Fruit fly (Drosophila melanogaster): ENCODE data around the gene CG14543.

Gene CG14543

dm6 chr3R:26055214-26055632, 1.2 kb upstream of the CG14543 start, which contains the start of gene Cmpk (continued):
- TF ChIP-seq gcm (GFP tag; optimal IDR thresholded peaks at IDR 0.05): peak; percentile 67
- TF ChIP-seq unc-4 (GFP tag; IDR thresholded peaks at IDR 0.05; ENCODE audit: partially characterized antibody): peak; percentile 55
- TF ChIP-seq cas (GFP tag; IDR thresholded peaks at IDR 0.05): no peak
- peak; percentile 69 for TF ChIP-seq nerfin-1 (tag; optimal IDR thresholded peaks at IDR 0.05)
- peak; percentile 97 for TF ChIP-seq CG15601 (tag; optimal IDR thresholded peaks at IDR 0.05)
- TF ChIP-seq CG7987 (GFP tag; optimal IDR thresholded peaks at IDR 0.05): peak; percentile 90
- no peak for TF ChIP-seq CG2889 (GFP tag; IDR thresholded peaks at IDR 0.05)
- TF ChIP-seq CG8924 (tag; optimal IDR thresholded peaks at IDR 0.05): peak; percentile 43
- TF ChIP-seq CG1233 (GFP tag; optimal IDR thresholded peaks at IDR 0.05): peak; percentile 67
- TF ChIP-seq Mes4 (GFP tag; optimal IDR thresholded peaks at IDR 0.05): peak; percentile 39
- peak; percentile 94 for TF ChIP-seq CG10267 (tag; optimal IDR thresholded peaks at IDR 0.05)
- peak; percentile 14 for TF ChIP-seq chn (GFP tag; optimal IDR thresholded peaks at IDR 0.05)
- no peak for TF ChIP-seq Tbp (GFP tag; optimal IDR thresholded peaks at IDR 0.05)
- peak; percentile 70 for TF ChIP-seq CG13775 (GFP tag; optimal IDR thresholded peaks at IDR 0.05)
- TF ChIP-seq ind (GFP tag; optimal IDR thresholded peaks at IDR 0.05): peak; percentile 47
- TF ChIP-seq ERR (GFP tag; optimal IDR thresholded peaks at IDR 0.05): no peak
- TF ChIP-seq grn (GFP tag; optimal IDR thresholded peaks at IDR 0.05): no peak
- TF ChIP-seq Dip2 (GFP tag; IDR thresholded peaks at IDR 0.05): no peak
- peak; percentile 69 for TF ChIP-seq CG4617 (GFP tag; optimal IDR thresholded peaks at IDR 0.05; ENCODE audit: borderline replicate concordance)
- TF ChIP-seq CG16779 (GFP tag; IDR thresholded peaks at IDR 0.05): no peak
- 0 out of 2 replicates have a peak, but pooled peaks have one; percentile 34 for TF ChIP-seq Ptx1 (GFP tag; IDR thresholded peaks at IDR 0.05)
- no peak for TF ChIP-seq HmgD (GFP tag; optimal IDR thresholded peaks at IDR 0.05)
- TF ChIP-seq CG11560 (tag; IDR thresholded peaks at IDR 0.05): no peak
- peak; percentile 85 for TF ChIP-seq Dp (GFP tag; optimal IDR thresholded peaks at IDR 0.05)
- peak; percentile 20; the same call in 1 of the 2 replicates for TF ChIP-seq CG14667 (GFP tag; IDR thresholded peaks at IDR 0.05)
- peak; percentile 19 for TF ChIP-seq CG4282 (GFP tag; optimal IDR thresholded peaks at IDR 0.05)
- peak; percentile 84 for TF ChIP-seq CG18619 (GFP tag; optimal IDR thresholded peaks at IDR 0.05)
- TF ChIP-seq mirr (GFP tag; optimal IDR thresholded peaks at IDR 0.05): peak; percentile 78
- TF ChIP-seq CG10462 (GFP tag; optimal IDR thresholded peaks at IDR 0.05): no peak
- no peak for TF ChIP-seq CG1832 (GFP tag; optimal IDR thresholded peaks at IDR 0.05)
- TF ChIP-seq CG10274 (GFP tag; optimal IDR thresholded peaks at IDR 0.05): peak; percentile 54
- no peak for TF ChIP-seq slp2 (GFP tag; optimal IDR thresholded peaks at IDR 0.05)
- TF ChIP-seq CG14014 (GFP tag; IDR thresholded peaks at IDR 0.05): no peak; the same call in 1 of the 2 replicates
- peak; percentile 72 for TF ChIP-seq schlank (tag; optimal IDR thresholded peaks at IDR 0.05)
- TF ChIP-seq H2.0 (GFP tag; IDR thresholded peaks at IDR 0.05): peak; percentile 49; the same call in 1 of the 2 replicates
- no peak for TF ChIP-seq C15 (GFP tag; IDR thresholded peaks at IDR 0.05)
- TF ChIP-seq al (GFP tag; IDR thresholded peaks at IDR 0.05): no peak
- no peak for TF ChIP-seq sc (optimal IDR thresholded peaks at IDR 0.05)
- peak; percentile 71 for TF ChIP-seq sc (GFP tag; optimal IDR thresholded peaks at IDR 0.05)
- TF ChIP-seq Gsc (GFP tag; IDR thresholded peaks at IDR 0.05): no peak
- peak; percentile 44 for TF ChIP-seq Dek (tag; optimal IDR thresholded peaks at IDR 0.05)
- TF ChIP-seq usp (GFP tag; optimal IDR thresholded peaks at IDR 0.05): no peak
- TF ChIP-seq CG18476 (GFP tag; optimal IDR thresholded peaks at IDR 0.05): no peak
- peak; percentile 80 for TF ChIP-seq CG4328 (GFP tag; optimal IDR thresholded peaks at IDR 0.05)
- no peak for TF ChIP-seq NC2α (GFP tag; optimal IDR thresholded peaks at IDR 0.05)
- TF ChIP-seq zfh2 (GFP tag; optimal IDR thresholded peaks at IDR 0.05): peak; percentile 68
- peak; percentile 66; the same call in 2 of the 3 replicates for TF ChIP-seq sr (GFP tag; IDR thresholded peaks at IDR 0.05)
- no peak for TF ChIP-seq Taf1 (GFP tag; IDR thresholded peaks at IDR 0.05)
- peak; percentile 40 for TF ChIP-seq Hr3 (GFP tag; optimal IDR thresholded peaks at IDR 0.05)
- peak; percentile 26; the same call in 1 of the 2 replicates for TF ChIP-seq CG10321 (GFP tag; IDR thresholded peaks at IDR 0.05)
- TF ChIP-seq CG15696 (tag; optimal IDR thresholded peaks at IDR 0.05): peak; percentile 19
- peak; percentile 44 for TF ChIP-seq CHES-1-like (GFP tag; optimal IDR thresholded peaks at IDR 0.05)
